Fruit fly (Drosophila melanogaster): ENCODE results near the gene CG13073.

Gene CG13073

DNA sequence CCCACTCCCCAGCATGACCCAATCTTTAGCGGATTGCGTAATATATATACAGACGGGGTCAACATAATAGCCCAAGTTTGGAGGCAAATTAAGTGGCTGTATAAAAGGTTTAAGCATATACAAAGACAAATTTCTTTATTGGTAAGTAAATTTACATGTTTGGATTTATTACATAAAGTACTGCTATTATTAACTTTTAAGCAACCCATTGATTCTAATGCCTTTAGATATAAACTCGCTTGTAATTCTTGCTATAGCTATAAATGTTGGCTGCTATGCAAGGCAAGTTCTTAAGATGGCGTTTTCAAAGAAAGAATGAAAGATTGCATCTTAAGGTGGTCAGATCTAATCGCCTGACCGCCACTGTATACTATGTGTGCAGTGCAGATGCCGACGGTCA is 14.6 kb downstream of the CG13073 start (continued):
- TF ChIP-seq PHDP (tag; optimal IDR thresholded peaks at IDR 0.05) (peak; percentile 37), CG9727 (GFP tag; optimal IDR thresholded peaks at IDR 0.05) (peak; percentile 51), Atf-2 (GFP tag; optimal IDR thresholded peaks at IDR 0.05) (peak; percentile 33), CG17361 (GFP tag; IDR thresholded peaks at IDR 0.05) (peak; percentile 54; the same call in 2 of the 3 replicates), seq (GFP tag; IDR thresholded peaks at IDR 0.05) (peak; percentile 41; the same call in 1 of the 2 replicates), CG2120 (GFP tag; optimal IDR thresholded peaks at IDR 0.05) (peak; percentile 69), CG13894 (tag; optimal IDR thresholded peaks at IDR 0.05) (no peak), BtbVII (GFP tag; optimal IDR thresholded peaks at IDR 0.05) (peak; percentile 37), CG3281 (GFP tag; optimal IDR thresholded peaks at IDR 0.05) (peak; percentile 59), CG15269 (tag; optimal IDR thresholded peaks at IDR 0.05) (peak; percentile 45), sug (tag; optimal IDR thresholded peaks at IDR 0.05) (peak; percentile 6), tio (GFP tag; optimal IDR thresholded peaks at IDR 0.05) (peak; percentile 40), gem (tag; optimal IDR thresholded peaks at IDR 0.05) (peak; percentile 52), Taf1 (GFP tag; IDR thresholded peaks at IDR 0.05) (peak; percentile 7; the same call in 1 of the 2 replicates), fd96Cb (tag; optimal IDR thresholded peaks at IDR 0.05) (no peak), CG18599 (GFP tag; optimal IDR thresholded peaks at IDR 0.05) (peak; percentile 63), CG11696 (GFP tag; IDR thresholded peaks at IDR 0.05) (0 out of 2 replicates have a peak, but pooled peaks have one; percentile 23), Sox102F (GFP tag; optimal IDR thresholded peaks at IDR 0.05) (peak; percentile 28), CG4617 (GFP tag; optimal IDR thresholded peaks at IDR 0.05; ENCODE audit: borderline replicate concordance) (no peak), Trl (optimal IDR thresholded peaks at IDR 0.05) (no peak), Trl (GFP tag; optimal IDR thresholded peaks at IDR 0.05) (peak; percentile 2), CG1233 (GFP tag; optimal IDR thresholded peaks at IDR 0.05) (peak; percentile 13), Dad (GFP tag; optimal IDR thresholded peaks at IDR 0.05) (no peak), Dbx (GFP tag; IDR thresholded peaks at IDR 0.05) (no peak), CG7357 (GFP tag; IDR thresholded peaks at IDR 0.05) (0 out of 3 replicates have a peak, but pooled peaks have one; percentile 10), Hr51 (GFP tag; optimal IDR thresholded peaks at IDR 0.05) (peak in 1 of 2 experiments; percentile 53), CG18619 (GFP tag; optimal IDR thresholded peaks at IDR 0.05) (peak; percentile 36), az2 (GFP tag; optimal IDR thresholded peaks at IDR 0.05) (peak; percentile 10), NFAT (GFP tag; IDR thresholded peaks at IDR 0.05) (no peak), CG4328 (GFP tag; optimal IDR thresholded peaks at IDR 0.05) (no peak), CG13424 (tag; optimal IDR thresholded peaks at IDR 0.05) (peak; percentile 60), ftz-f1 (GFP tag; optimal IDR thresholded peaks at IDR 0.05) (no peak), tgo (GFP tag; IDR thresholded peaks at IDR 0.05) (peak; percentile 37; the same call in 2 of the 3 replicates), Hand (GFP tag; optimal IDR thresholded peaks at IDR 0.05) (no peak), sens (GFP tag) (peak; percentile 65), Ets97D (GFP tag; optimal IDR thresholded peaks at IDR 0.05) (no peak), MBD-R2 (GFP tag; IDR thresholded peaks at IDR 0.05) (0 out of 2 replicates have a peak, but pooled peaks have one; percentile 14), Ada2b (GFP tag; IDR thresholded peaks at IDR 0.05) (0 out of 2 replicates have a peak, but pooled peaks have one; percentile 21), cg (GFP tag; optimal IDR thresholded peaks at IDR 0.05) (no peak), jumu (GFP tag; optimal IDR thresholded peaks at IDR 0.05) (no peak), Abd-B (GFP tag; optimal IDR thresholded peaks at IDR 0.05) (peak; percentile 48), repo (GFP tag; optimal IDR thresholded peaks at IDR 0.05) (no peak), Xbp1 (GFP tag; optimal IDR thresholded peaks at IDR 0.05) (peak; percentile 1), CG8924 (tag; optimal IDR thresholded peaks at IDR 0.05) (peak; percentile 32), lilli (GFP tag; optimal IDR thresholded peaks at IDR 0.05) (peak; percentile 39), dmrt99B (tag; optimal IDR thresholded peaks at IDR 0.05) (peak; percentile 61)

All from whole organism, embryonic.